Worm (Caenorhabditis elegans) whole organism, L4 larva: ENCODE measurements around the gene clu-1.

Experiments
- D1046.2 ChIP-seq: fragments of 200-800 bp; sonication (Bioruptor generic); IDR thresholded peaks from 2 replicates; pipeline ENCODE4 v1.3.6; 2022; ENCODE audit warnings: missing genetic modification characterization, missing compliant biosample characterization
- ama-1 ChIP-seq: fragments of 150-350 bp; optimal IDR thresholded peaks from 2 replicates; lab custom pipeline; 2014; ENCODE audit warnings: inconsistent platforms, mixed read lengths
- daf-12 ChIP-seq: fragments of 150-350 bp; optimal IDR thresholded peaks from 2 replicates; lab custom pipeline; 2014; ENCODE audit warnings: missing biosample characterization, missing genetic modification reagents, missing genetic modification characterization
- fkh-10 ChIP-seq: fragments of 150-350 bp; optimal IDR thresholded peaks from 2 replicates; lab custom pipeline; 2014; ENCODE audit warnings: missing biosample characterization, missing genetic modification reagents, missing genetic modification characterization
- hlh-11 ChIP-seq: fragments of 200-800 bp; sonication (Bioruptor generic); optimal IDR thresholded peaks from 2 replicates; lab custom pipeline; 2018; ENCODE audit warnings: mild to moderate bottlenecking, missing genetic modification characterization, missing compliant biosample characterization
- lsy-2 ChIP-seq, 2 experiments: fragments of 150-350 bp in 1 of 2; sonication (generic microtip) in 1 of 2; optimal IDR thresholded peaks; 2 replicates each; lab custom pipeline; 2014 to 2017; ENCODE audit warnings: missing biosample characterization in 2 of 2, missing genetic modification characterization in 2 of 2
- mxl-3 ChIP-seq: fragments of 200-800 bp; sonication (Bioruptor generic); optimal IDR thresholded peaks from 2 replicates; lab custom pipeline; 2018; ENCODE audit warnings: mild to moderate bottlenecking, missing genetic modification characterization, missing compliant biosample characterization
- nhr-25 ChIP-seq: sonication (generic microtip); optimal IDR thresholded peaks from 2 replicates; lab custom pipeline; 2017; ENCODE audit warnings: missing genetic modification characterization, mild to moderate bottlenecking, missing compliant biosample characterization, antibody characterized with exemption, moderate library complexity, borderline replicate concordance; ENCODE audit not compliant: insufficient read depth
- pqm-1 ChIP-seq: sonication (generic microtip); optimal IDR thresholded peaks from 2 replicates; lab custom pipeline; 2017; ENCODE audit warnings: missing biosample characterization, missing genetic modification characterization
- snpc-4 ChIP-seq: fragments of 150-350 bp; optimal IDR thresholded peaks from 2 replicates; lab custom pipeline; 2014; ENCODE audit warnings: missing biosample characterization, missing genetic modification characterization
- unc-39 ChIP-seq: sonication (generic microtip); optimal IDR thresholded peaks from 2 replicates; lab custom pipeline; 2017; ENCODE audit warnings: missing biosample characterization, missing genetic modification characterization
- unc-62 ChIP-seq, 3 experiments: fragments of 150-350 bp in 1 of 3; sonication (generic microtip); optimal IDR thresholded peaks in 2 of 3; peaks in 1 of 3; 1 replicate in 1 of 3; 2 replicates in 2 of 3; lab custom pipeline; 2014 to 2017; ENCODE audit warnings: missing biosample characterization in 3 of 3, missing genetic modification characterization in 3 of 3, missing genetic modification reagents in 3 of 3, missing genotype in 1 of 3
- ztf-11 ChIP-seq: fragments of 150-350 bp; optimal IDR thresholded peaks from 2 replicates; lab custom pipeline; 2014; ENCODE audit warnings: missing biosample characterization, missing genetic modification characterization
- ztf-7 ChIP-seq: fragments of 150-350 bp; optimal IDR thresholded peaks from 2 replicates; lab custom pipeline; 2014; ENCODE audit warnings: missing biosample characterization, missing genetic modification characterization

ce11 chrIII:9511660-9512059 is 9.6 kb downstream of the clu-1 start:
- TF ChIP-seq snpc-4 (no peak), ztf-7 (no peak), D1046.2 (GFP tag; lab: Robert Waterston, UW) (no peak), ama-1 (lab: Kevin White, UChicago) (no peak), mxl-3 (no peak), unc-39 (no peak), nhr-25 (tag; lab: Kevin White, UChicago) (no peak), pqm-1 (tag; lab: Kevin White, UChicago) (no peak), ztf-11 (no peak), hlh-11 (tag; lab: Kevin White, UChicago) (no peak), fkh-10 (GFP tag; lab: Kevin White, UChicago) (no peak), unc-62 (GFP tag; optimal IDR thresholded peaks at IDR 0.05 in 1 of 2; lab: Kevin White, UChicago) (no peak), unc-62 (tag; optimal IDR thresholded peaks at IDR 0.05; lab: Kevin White, UChicago) (no peak), lsy-2 (tag; optimal IDR thresholded peaks at IDR 0.05; lab: Kevin White, UChicago) (no peak), daf-12 (tag; lab: Kevin White, UChicago) (no peak)
